Worm (Caenorhabditis elegans) whole organism, late embryonic: ENCODE measurements around the gene ftt-2.

Experiments
- che-1 ChIP-seq: sonication (generic microtip); optimal IDR thresholded peaks from 2 replicates; lab custom pipeline; 2016; ENCODE audit warnings: mild to moderate bottlenecking, missing genetic modification characterization, missing compliant biosample characterization
- pha-4 ChIP-seq: fragments of 150-350 bp; optimal IDR thresholded peaks from 2 replicates; lab custom pipeline; 2018; ENCODE audit warnings: missing biosample characterization, missing genetic modification reagents, missing genetic modification characterization

DNA sequence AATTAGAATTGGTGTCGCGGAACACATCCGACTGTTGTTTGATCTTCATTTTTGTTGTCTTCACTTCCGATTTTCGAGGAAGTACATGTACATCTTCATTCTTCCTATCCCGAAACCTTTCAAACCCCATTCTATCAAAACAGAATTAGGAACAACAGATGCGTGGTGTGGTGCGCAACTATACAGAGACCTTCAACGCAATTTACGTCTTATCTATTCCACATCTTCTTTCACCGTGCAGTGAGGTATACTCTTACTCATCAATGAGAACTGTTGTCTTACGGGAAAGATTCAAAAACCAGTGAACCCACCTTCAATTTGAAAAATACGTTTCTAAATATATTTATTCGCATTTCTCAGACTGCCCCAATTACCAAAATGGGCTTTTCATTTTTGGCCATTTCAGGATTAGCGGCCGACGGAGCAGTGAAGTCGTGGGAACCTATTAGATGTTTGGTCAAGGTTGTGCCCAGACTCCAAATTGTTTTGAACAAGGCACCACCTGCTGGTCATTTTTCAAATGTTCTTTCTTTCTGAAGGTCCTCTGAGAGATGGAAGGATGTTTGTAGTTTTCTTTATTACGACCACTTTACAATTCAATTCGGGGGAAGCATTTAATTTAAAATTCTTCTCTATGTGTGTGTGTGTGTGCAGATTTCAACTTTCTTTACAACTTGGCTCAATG, 1.7 kb upstream of the ftt-2 start:
- TF ChIP-seq pha-4 (tag; lab: Kevin White, UChicago) (no peak), che-1 (no peak)
